Fruit fly (Drosophila melanogaster): ENCODE data around the gene Act88F.

Act88F gene

dm6 chr3R:15420375-15420931 lies 19.3 kb upstream of the Act88F start (continued):
- TF ChIP-seq CG2199 (GFP tag; IDR thresholded peaks at IDR 0.05) (0 out of 3 replicates have a peak, but pooled peaks have one; percentile 12), ewg (GFP tag; optimal IDR thresholded peaks at IDR 0.05) (peak; percentile 93), zf30C (GFP tag; optimal IDR thresholded peaks at IDR 0.05) (peak; percentile 95), sna (GFP tag; IDR thresholded peaks at IDR 0.05; ENCODE audit: partially characterized antibody) (peak; percentile 62; the same call in 1 of the 2 replicates), CG13287 (GFP tag; IDR thresholded peaks at IDR 0.05; ENCODE audit: partially characterized antibody) (0 out of 2 replicates have a peak, but pooled peaks have one; percentile 17), CG3726 (GFP tag; IDR thresholded peaks at IDR 0.05) (no peak), inv (GFP tag; IDR thresholded peaks at IDR 0.05; ENCODE audit: partially characterized antibody) (no peak), Kr (GFP tag; optimal IDR thresholded peaks at IDR 0.05) (peak; percentile 90), luna (GFP tag; optimal IDR thresholded peaks at IDR 0.05) (no peak), CG2712 (tag; optimal IDR thresholded peaks at IDR 0.05) (no peak), tx (GFP tag; optimal IDR thresholded peaks at IDR 0.05) (no peak), slou (GFP tag; optimal IDR thresholded peaks at IDR 0.05) (no peak), gce (GFP tag; IDR thresholded peaks at IDR 0.05) (peak; percentile 43; the same call in 1 of the 3 replicates), tll (GFP tag; optimal IDR thresholded peaks at IDR 0.05) (peak in 1 of 2 experiments; percentile 60), odd (GFP tag; optimal IDR thresholded peaks at IDR 0.05) (no peak), Side (GFP tag; optimal IDR thresholded peaks at IDR 0.05) (no peak), twi (tag; optimal IDR thresholded peaks at IDR 0.05) (no peak), CG32767 (GFP tag; IDR thresholded peaks at IDR 0.05) (peak; percentile 74), Nf-YC (tag; optimal IDR thresholded peaks at IDR 0.05) (peak; percentile 39), Hr3 (GFP tag; optimal IDR thresholded peaks at IDR 0.05) (no peak), pan (optimal IDR thresholded peaks at IDR 0.05) (no peak), pan (GFP tag; optimal IDR thresholded peaks at IDR 0.05 in 1 of 2, IDR thresholded peaks at IDR 0.05 in 1 of 2) (peak in 1 of 2 experiments; percentile 29), Deaf1 (tag; optimal IDR thresholded peaks at IDR 0.05) (peak; percentile 99), CG18011 (GFP tag; optimal IDR thresholded peaks at IDR 0.05) (no peak), gcm2 (GFP tag; optimal IDR thresholded peaks at IDR 0.05) (no peak), Ada2b (GFP tag; IDR thresholded peaks at IDR 0.05) (no peak), nom (GFP tag; optimal IDR thresholded peaks at IDR 0.05) (no peak), dmrt11E (tag; optimal IDR thresholded peaks at IDR 0.05) (no peak), Fer3 (tag; optimal IDR thresholded peaks at IDR 0.05) (no peak), Hand (GFP tag; optimal IDR thresholded peaks at IDR 0.05) (peak; percentile 42), Rfx (GFP tag; IDR thresholded peaks at IDR 0.05) (no peak), HLH4C (GFP tag; IDR thresholded peaks at IDR 0.05; ENCODE audit: partially characterized antibody) (no peak), Adf1 (GFP tag; IDR thresholded peaks at IDR 0.05) (peak; percentile 38; the same call in 1 of the 2 replicates), CG3163 (GFP tag; optimal IDR thresholded peaks at IDR 0.05) (no peak), yki (optimal IDR thresholded peaks at IDR 0.05) (peak; percentile 94), CG18599 (GFP tag; optimal IDR thresholded peaks at IDR 0.05) (peak; percentile 14), CG6272 (GFP tag; IDR thresholded peaks at IDR 0.05) (no peak), Blimp-1 (GFP tag; optimal IDR thresholded peaks at IDR 0.05) (peak; percentile 44), kni (GFP tag; optimal IDR thresholded peaks at IDR 0.05) (peak; percentile 78), CG11456 (GFP tag; IDR thresholded peaks at IDR 0.05) (0 out of 3 replicates have a peak, but pooled peaks have one; percentile 28), MBD-R2 (GFP tag; IDR thresholded peaks at IDR 0.05) (no peak), CG34422 (GFP tag; IDR thresholded peaks at IDR 0.05) (peak; percentile 49; the same call in 1 of the 3 replicates), sisA (GFP tag; IDR thresholded peaks at IDR 0.05) (no peak), nmo (GFP tag; optimal IDR thresholded peaks at IDR 0.05) (no peak), pros (GFP tag; optimal IDR thresholded peaks at IDR 0.05) (peak; percentile 98), slp2 (GFP tag; optimal IDR thresholded peaks at IDR 0.05) (no peak), z (GFP tag; IDR thresholded peaks at IDR 0.05) (0 out of 3 replicates have a peak, but pooled peaks have one; percentile 43), CG12942 (GFP tag; optimal IDR thresholded peaks at IDR 0.05) (no peak), nerfin-2 (GFP tag; IDR thresholded peaks at IDR 0.05; ENCODE audit: partially characterized antibody) (no peak), seq (GFP tag; IDR thresholded peaks at IDR 0.05) (peak; percentile 79)

All from whole organism, embryonic.